Fruit fly (Drosophila melanogaster): ENCODE results near the gene CG34174.

dm6 chr2L:2180665-2181064, 33.4 kb upstream of the CG34174 start:
- TF ChIP-seq salr (GFP tag; optimal IDR thresholded peaks at IDR 0.05): no peak
- no peak for TF ChIP-seq CG3919 (GFP tag; optimal IDR thresholded peaks at IDR 0.05)
- TF ChIP-seq Ets21C (GFP tag; optimal IDR thresholded peaks at IDR 0.05): no peak
- no peak for TF ChIP-seq fkh (GFP tag; optimal IDR thresholded peaks at IDR 0.05)
- TF ChIP-seq CG16779 (tag; optimal IDR thresholded peaks at IDR 0.05): no peak
- TF ChIP-seq acj6 (GFP tag; optimal IDR thresholded peaks at IDR 0.05): no peak
- no peak for TF ChIP-seq Hr39 (GFP tag; optimal IDR thresholded peaks at IDR 0.05)
- no peak for TF ChIP-seq spab (GFP tag; optimal IDR thresholded peaks at IDR 0.05)

All from whole organism, prepupa.